Fruit fly (Drosophila melanogaster) ovary, adult (tissue): ENCODE measurements around the gene Alr.

Experiments
- CG17801 ChIP-seq: fragments of 200-800 bp; optimal IDR thresholded peaks from 2 replicates; lab custom pipeline; 2019; ENCODE audit warnings: missing biosample characterization, mild to moderate bottlenecking, missing genetic modification characterization, moderate library complexity; ENCODE audit not compliant: partially characterized antibody

The Alr gene

DNA sequence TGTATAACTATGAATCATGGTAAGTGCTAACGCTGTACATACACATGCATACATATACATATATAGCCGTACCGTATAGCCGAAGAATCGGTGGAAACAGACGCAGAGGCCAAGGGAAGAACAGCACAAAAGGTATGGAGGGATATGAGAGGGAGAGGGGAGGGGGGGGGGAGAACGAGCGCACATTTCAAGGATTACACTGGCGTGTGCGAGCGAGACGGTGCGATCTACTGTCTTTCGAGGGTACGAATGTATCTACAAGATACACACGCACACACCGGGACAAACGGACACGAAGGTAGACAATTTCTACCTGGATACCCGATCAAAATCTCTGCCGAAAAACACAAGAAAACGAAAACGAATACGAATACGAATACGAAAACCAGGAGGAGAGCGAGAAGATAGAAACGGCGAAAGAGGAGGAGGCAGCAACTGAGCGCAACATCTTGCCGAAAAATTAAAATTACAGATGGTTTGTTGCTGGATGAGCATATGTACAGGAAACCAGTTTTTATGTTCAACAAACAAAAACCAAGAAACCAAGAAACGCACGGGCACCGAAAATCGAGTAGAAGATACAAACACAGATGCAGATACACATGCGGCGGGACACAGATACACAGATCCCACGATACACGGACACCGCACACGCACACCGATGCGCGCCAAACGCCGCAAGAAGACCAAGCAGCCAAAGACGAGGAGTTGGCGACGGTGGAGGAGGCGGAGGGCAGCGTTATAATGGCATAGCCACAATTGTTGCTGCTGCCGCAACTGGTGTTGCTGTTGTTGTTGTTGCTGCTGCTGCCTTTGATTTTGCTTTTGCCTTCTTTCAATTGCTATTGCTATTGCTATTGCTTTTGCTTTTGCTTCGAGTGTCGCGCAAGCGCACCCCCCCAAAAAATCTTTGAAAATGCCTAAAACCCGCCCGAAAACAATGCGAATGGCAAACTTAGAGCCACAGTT, 25.9 kb downstream of the Alr start:
- TF ChIP-seq CG17801 (GFP tag; lab: Kevin White, UChicago): no peak

- no peak for TF ChIP-seq CG17801 (GFP tag; lab: Kevin White, UChicago)
Measured at dm6 chrX:19775055-19775645, 27.0 kb downstream of the Alr start.

- no peak for TF ChIP-seq CG17801 (GFP tag; lab: Kevin White, UChicago)
Measured at dm6 chrX:19781861-19782260, 33.7 kb downstream of the Alr start.

dm6 chrX:19782736-19783325, 34.7 kb downstream of the Alr start:
- TF ChIP-seq CG17801 (GFP tag; lab: Kevin White, UChicago): no peak

dm6 chrX:19783457-19783856, 35.3 kb downstream of the Alr start, which contains the start of gene zld:
Gene zld, minus strand, starts transcription at chrX:19783548.
- TF ChIP-seq CG17801 (GFP tag; lab: Kevin White, UChicago): no peak

DNA sequence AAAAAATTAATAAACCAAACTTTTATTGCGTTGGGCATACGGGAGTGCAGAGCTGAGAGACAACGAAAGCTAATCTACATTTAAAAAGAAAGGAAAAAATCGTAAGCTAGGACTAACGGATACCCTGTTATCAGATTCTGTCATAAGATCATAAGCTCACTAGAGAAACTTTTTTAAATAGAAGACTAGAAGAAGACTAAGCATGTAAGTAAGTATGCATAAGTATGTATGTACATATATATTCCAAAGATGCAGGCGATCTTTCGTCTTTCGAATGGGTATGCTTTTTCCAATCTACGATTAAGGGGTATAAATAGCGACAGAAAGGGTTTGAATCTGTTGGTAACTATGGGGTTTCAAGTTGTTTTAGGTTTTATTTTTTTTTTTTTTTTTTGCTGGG, 36.8 kb downstream of the Alr start:
- no peak for TF ChIP-seq CG17801 (GFP tag; lab: Kevin White, UChicago)

DNA sequence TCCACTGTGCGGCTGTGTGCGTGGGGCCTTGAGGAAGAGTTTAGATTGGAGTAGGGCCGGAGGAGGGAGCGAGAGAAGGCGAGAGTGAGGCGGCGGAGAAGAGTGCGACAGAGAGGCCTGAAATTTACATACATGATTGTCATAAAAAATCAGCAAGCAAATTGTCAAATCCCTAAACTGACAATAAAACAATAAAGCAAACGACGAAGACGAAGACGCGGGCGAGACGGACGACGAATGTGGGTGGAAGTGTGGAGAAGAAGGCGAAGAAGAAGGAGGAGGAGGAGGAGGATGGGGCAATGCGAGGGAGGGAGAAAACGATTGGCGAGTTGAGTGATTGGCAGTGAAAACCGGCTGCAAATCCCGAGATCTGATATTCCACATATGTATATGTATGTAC, 37.3 kb downstream of the Alr start:
- no peak for TF ChIP-seq CG17801 (GFP tag; lab: Kevin White, UChicago)

DNA sequence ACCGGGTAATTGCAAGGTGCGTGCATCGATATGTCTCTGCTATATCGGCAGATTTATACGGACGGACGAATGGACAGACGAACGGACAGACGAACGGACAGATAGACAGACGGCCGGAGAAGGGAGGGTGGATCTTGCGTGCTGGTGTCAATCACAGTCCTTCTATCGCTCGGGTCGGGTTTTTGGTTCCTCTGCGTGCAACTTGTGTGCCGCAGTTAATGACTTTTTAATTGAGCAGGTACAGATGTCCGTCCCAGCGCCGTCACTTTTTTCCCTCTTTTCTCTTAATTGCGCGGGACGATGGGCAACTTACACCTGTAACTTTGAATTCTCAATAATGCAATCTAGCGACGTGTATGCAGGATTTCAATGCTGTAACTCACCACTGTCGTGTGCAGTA, 38.7 kb downstream of the Alr start:
- TF ChIP-seq CG17801 (GFP tag; lab: Kevin White, UChicago): no peak

DNA sequence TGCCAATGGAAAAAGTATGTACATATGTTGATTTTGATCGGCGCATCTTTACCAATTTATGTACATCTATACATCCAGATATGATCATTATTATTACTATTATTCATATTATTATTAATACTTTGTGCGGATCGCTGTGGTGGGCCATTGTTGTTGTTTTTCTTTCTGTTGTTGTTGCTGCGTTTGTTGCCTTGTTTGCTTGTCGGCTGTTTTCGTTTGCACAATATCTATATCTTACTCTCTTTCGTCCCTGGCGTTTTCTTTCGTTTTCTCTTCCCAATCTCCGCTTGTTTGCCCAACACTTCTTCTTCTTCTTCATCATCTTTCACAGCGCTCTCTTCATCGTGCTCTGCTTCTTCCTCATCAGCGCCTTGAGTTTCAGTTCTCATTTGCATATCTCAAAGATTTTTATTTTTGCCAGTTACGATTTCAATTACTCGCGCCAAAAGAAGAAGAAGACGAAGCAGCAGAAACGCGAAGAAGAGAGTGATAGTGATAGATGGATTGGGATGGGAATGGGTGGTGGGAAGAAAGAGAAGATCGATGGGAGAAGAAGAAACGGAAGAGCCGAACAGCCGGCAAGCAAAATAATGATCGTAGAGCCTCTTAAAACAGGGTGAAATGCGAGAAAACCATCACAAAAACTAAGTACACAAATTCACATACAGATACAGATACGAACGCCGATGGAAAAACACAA, 40.0 kb downstream of the Alr start:
- TF ChIP-seq CG17801 (GFP tag; lab: Kevin White, UChicago): no peak

DNA sequence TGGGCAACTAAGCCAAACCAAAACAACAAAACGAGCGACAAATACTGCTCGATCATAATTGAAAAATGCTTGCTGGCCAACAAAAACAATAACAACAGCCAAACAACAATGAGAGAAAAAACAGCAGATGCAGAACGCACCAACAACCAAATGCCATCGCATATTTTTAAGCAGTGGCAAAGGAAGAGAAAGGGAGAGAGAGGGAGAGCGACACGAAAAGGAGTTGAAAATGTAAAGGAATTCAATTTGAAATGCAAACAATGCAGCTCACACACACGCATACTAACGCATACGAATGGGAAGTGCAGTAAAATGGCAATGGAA, 40.5 kb downstream of the Alr start:
- TF ChIP-seq CG17801 (GFP tag; lab: Kevin White, UChicago): no peak

DNA sequence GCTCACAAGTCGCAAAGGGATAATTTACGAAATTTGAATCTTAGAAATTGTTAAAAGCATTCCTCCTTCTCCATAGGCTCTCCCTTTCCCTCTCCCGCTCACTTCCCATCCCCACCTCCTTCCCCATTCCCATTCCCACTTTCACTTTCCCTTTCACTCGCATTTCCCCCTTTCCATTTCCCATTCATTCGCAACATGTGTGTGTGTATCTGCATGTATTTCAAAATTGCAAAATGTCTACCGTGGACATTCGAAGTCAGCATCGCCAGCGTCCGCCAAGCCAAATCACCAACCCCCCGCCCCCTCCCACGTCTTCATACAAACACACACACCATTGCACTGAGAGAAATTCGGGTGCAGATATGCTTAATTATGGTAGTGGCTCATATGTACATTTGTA, 43.7 kb downstream of the Alr start:
- TF ChIP-seq CG17801 (GFP tag; lab: Kevin White, UChicago): no peak

DNA sequence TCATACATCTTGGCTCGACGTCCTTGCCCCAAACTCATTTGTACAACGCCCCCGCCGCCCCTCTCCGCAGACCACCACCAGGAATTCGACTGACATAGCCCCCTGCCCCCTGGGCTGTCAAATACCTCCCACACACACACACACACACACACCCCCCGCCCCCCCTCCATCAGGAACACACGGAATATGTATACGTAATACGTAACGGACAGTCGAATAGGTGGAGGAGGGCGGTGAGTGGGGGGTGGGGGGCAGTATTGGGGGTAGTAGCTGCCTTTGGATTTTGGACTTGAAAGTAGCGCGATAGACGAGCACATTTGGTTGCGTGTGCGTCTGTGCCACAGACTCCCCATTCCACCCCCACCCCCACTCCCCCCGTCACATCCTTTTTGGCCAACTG, 44.5 kb downstream of the Alr start:
- no peak for TF ChIP-seq CG17801 (GFP tag; lab: Kevin White, UChicago)

dm6 chrX:19795808-19796207, 47.7 kb downstream of the Alr start:
- TF ChIP-seq CG17801 (GFP tag; lab: Kevin White, UChicago): no peak
